Fruit fly (Drosophila melanogaster) Kc167 (cell line): ENCODE measurements around the gene CG5421.

Source experiments
- Myc ChIP-seq: fragments of >200 bp; optimal IDR thresholded peaks from 2 replicates; lab custom pipeline; 2017; ENCODE audit warnings: missing external identifiers
- Sin3A ChIP-seq: fragments of >200 bp; optimal IDR thresholded peaks from 2 replicates; lab custom pipeline; 2018; ENCODE audit warnings: missing external identifiers
- h ChIP-seq: fragments of >200 bp; optimal IDR thresholded peaks from 3 replicates; lab custom pipeline; 2018; ENCODE audit warnings: missing external identifiers
- insv ChIP-seq: fragments of >200 bp; optimal IDR thresholded peaks from 3 replicates; lab custom pipeline; 2018; ENCODE audit warnings: missing external identifiers
- psq ChIP-seq: fragments of >200 bp; optimal IDR thresholded peaks from 2 replicates; lab custom pipeline; 2017; ENCODE audit warnings: missing external identifiers
- ttk ChIP-seq: sonication (Bioruptor generic); optimal IDR thresholded peaks from 2 replicates; lab custom pipeline; 2017; ENCODE audit warnings: missing external identifiers

DNA sequence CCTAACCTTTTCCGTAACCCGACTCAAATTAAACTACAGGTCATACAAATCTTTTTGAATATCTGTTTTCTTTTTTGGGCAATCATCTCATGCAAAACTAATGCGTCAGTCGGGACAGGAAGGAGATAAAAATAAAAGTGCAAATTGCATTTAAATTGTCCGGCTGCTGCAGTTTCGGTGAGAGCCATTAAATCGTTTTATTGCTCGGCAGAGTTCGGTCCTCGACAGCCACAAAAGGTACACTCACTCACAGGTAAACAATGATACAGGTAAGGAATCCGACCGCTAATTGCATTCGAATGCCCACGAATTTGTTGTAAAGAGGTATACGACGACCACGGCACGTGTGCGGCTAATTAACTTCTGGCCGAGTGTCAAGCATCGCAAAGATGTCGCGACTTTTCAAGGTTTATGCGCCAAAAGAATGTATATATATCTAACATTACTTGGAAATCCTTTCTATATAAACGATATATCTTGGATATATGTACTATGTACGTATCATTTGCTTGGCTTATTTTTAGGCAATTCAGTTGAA, 18.6 kb upstream of the CG5421 start:
- no peak for TF ChIP-seq ttk (lab: Kevin White, UChicago)
- TF ChIP-seq Sin3A (lab: Kevin White, UChicago), result no peak
- TF ChIP-seq h, result no peak
- no peak for TF ChIP-seq Myc (lab: Kevin White, UChicago)
- no peak for TF ChIP-seq psq (lab: Kevin White, UChicago)
- no peak for TF ChIP-seq insv
